Fruit fly (Drosophila melanogaster) whole organism, wandering third instar larva: ENCODE results near the gene Acp76A.

Source experiments
- N ChIP-seq: fragments of >200 bp; optimal IDR thresholded peaks from 2 replicates; lab custom pipeline; 2018; ENCODE audit warnings: missing biosample characterization, missing external identifiers, missing genetic modification characterization
- h ChIP-seq: fragments of 200-800 bp; sonication (Bioruptor generic); optimal IDR thresholded peaks from 3 replicates; lab custom pipeline; 2016; ENCODE audit warnings: missing biosample characterization, mild to moderate bottlenecking, missing genetic modification characterization

dm6 chr3L:19087369-19088275, 35.8 kb upstream of the Acp76A start:
- TF ChIP-seq h (GFP tag; lab: Kevin White, UChicago) (no peak), N (GFP tag; lab: Kevin White, UChicago) (no peak)
